Fruit fly (Drosophila melanogaster) whole organism, embryonic: ENCODE data around the gene Tim17a1.

Source experiments
- Ada2b ChIP-seq: fragments of 200-800 bp; sonication (Bioruptor generic); IDR thresholded peaks from 2 replicates; pipeline ENCODE4 v1.3.6; 2022; ENCODE audit warnings: missing biosample characterization, missing genetic modification characterization
- Atf6 ChIP-seq: fragments of 200-800 bp; sonication (Bioruptor generic); IDR thresholded peaks from 2 replicates; pipeline ENCODE4 v1.3.6; 2022; ENCODE audit warnings: missing biosample characterization, missing genetic modification characterization
- CG10209 ChIP-seq: fragments of 200-800 bp; sonication (Bioruptor generic); optimal IDR thresholded peaks from 3 replicates; lab custom pipeline; 2017; ENCODE audit warnings: missing biosample characterization, mild to moderate bottlenecking, missing genetic modification characterization, missing genetic modification reagents
- CG10654 ChIP-seq: fragments of 200-800 bp; sonication (Bioruptor generic); optimal IDR thresholded peaks from 2 replicates; lab custom pipeline; 2016; ENCODE audit warnings: missing biosample characterization, missing genetic modification characterization
- CG10959 ChIP-seq: fragments of 200-800 bp; sonication (Bioruptor generic); IDR thresholded peaks from 2 replicates; pipeline ENCODE4 v1.3.6; 2022; ENCODE audit warnings: missing biosample characterization, missing genetic modification characterization
- CG11093 ChIP-seq: fragments of 200-800 bp; sonication (Bioruptor generic); IDR thresholded peaks from 3 replicates; pipeline ENCODE4 v1.3.6; 2022; ENCODE audit warnings: missing biosample characterization, missing genetic modification characterization
- CG11723 ChIP-seq: fragments of 200-800 bp; sonication (Bioruptor generic); optimal IDR thresholded peaks from 2 replicates; lab custom pipeline; 2017; ENCODE audit warnings: missing biosample characterization, mild to moderate bottlenecking, missing genetic modification characterization
- CG12071 ChIP-seq: fragments of 200-800 bp; sonication (Bioruptor generic); optimal IDR thresholded peaks from 3 replicates; lab custom pipeline; 2018; ENCODE audit warnings: missing biosample characterization, mild to moderate bottlenecking, missing genetic modification characterization
- CG1233 ChIP-seq: fragments of 200-800 bp; sonication (Bioruptor generic); optimal IDR thresholded peaks from 4 replicates; lab custom pipeline; 2018; ENCODE audit warnings: missing biosample characterization, mild to moderate bottlenecking, missing genetic modification characterization
- CG13424 ChIP-seq: fragments of 200-800 bp; sonication (Bioruptor generic); optimal IDR thresholded peaks from 2 replicates; lab custom pipeline; 2019; ENCODE audit warnings: missing biosample characterization, mild to moderate bottlenecking, missing genetic modification characterization, moderate library complexity
- CG15269 ChIP-seq: fragments of 200-800 bp; sonication (Bioruptor generic); optimal IDR thresholded peaks from 2 replicates; lab custom pipeline; 2018; ENCODE audit warnings: missing biosample characterization, mild to moderate bottlenecking, missing genetic modification characterization, moderate library complexity
- CG1602 ChIP-seq: fragments of 200-800 bp; sonication (Bioruptor generic); optimal IDR thresholded peaks from 3 replicates; lab custom pipeline; 2016; ENCODE audit warnings: missing biosample characterization, missing genetic modification characterization
- CG16815 ChIP-seq: fragments of 200-800 bp; sonication (Bioruptor generic); optimal IDR thresholded peaks from 3 replicates; lab custom pipeline; 2017; ENCODE audit warnings: missing biosample characterization, mild to moderate bottlenecking, missing genetic modification characterization
- CG17568 ChIP-seq: fragments of 200-800 bp; sonication (Bioruptor generic); optimal IDR thresholded peaks from 2 replicates; lab custom pipeline; 2018; ENCODE audit warnings: missing biosample characterization, mild to moderate bottlenecking, missing genetic modification characterization, moderate library complexity
- CG18011 ChIP-seq: fragments of 200-800 bp; sonication (Bioruptor generic); optimal IDR thresholded peaks from 2 replicates; lab custom pipeline; 2017; ENCODE audit warnings: missing biosample characterization, missing genetic modification characterization, mild to moderate bottlenecking, moderate library complexity, missing genotype
- CG2116 ChIP-seq: fragments of 200-800 bp; sonication (Bioruptor generic); optimal IDR thresholded peaks from 3 replicates; lab custom pipeline; 2018; ENCODE audit warnings: missing biosample characterization, mild to moderate bottlenecking, missing genetic modification characterization
- CG2889 ChIP-seq: fragments of 200-800 bp; sonication (Bioruptor generic); IDR thresholded peaks from 3 replicates; pipeline ENCODE4 v1.3.6; 2022; ENCODE audit warnings: missing biosample characterization, missing genetic modification characterization
- CG31365 ChIP-seq: fragments of 200-800 bp; sonication (Bioruptor generic); optimal IDR thresholded peaks from 2 replicates; lab custom pipeline; 2018; ENCODE audit warnings: missing biosample characterization, mild to moderate bottlenecking, missing genetic modification characterization
- CG31441 ChIP-seq: fragments of 200-800 bp; sonication (Bioruptor generic); IDR thresholded peaks from 2 replicates; pipeline ENCODE4 v1.3.6; 2022; ENCODE audit warnings: missing biosample characterization, missing genetic modification characterization
- CG34422 ChIP-seq: fragments of 200-800 bp; sonication (Bioruptor generic); IDR thresholded peaks from 3 replicates; pipeline ENCODE4 v1.3.6; 2022; ENCODE audit warnings: missing biosample characterization, missing genetic modification characterization
- CG4617 ChIP-seq: fragments of 200-800 bp; sonication (Bioruptor generic); optimal IDR thresholded peaks from 3 replicates; lab custom pipeline; 2016; ENCODE audit warnings: missing biosample characterization, missing genetic modification characterization, borderline replicate concordance
- CG6791 ChIP-seq: fragments of 200-800 bp; sonication (Bioruptor generic); IDR thresholded peaks from 3 replicates; pipeline ENCODE4 v1.3.6; 2022; ENCODE audit warnings: missing biosample characterization, missing genetic modification characterization; ENCODE audit not compliant: partially characterized antibody
- CG8359 ChIP-seq: fragments of 200-800 bp; sonication (Bioruptor generic); optimal IDR thresholded peaks from 2 replicates; lab custom pipeline; 2017; ENCODE audit warnings: missing biosample characterization, mild to moderate bottlenecking, missing genetic modification characterization, borderline replicate concordance
- CG8924 ChIP-seq: fragments of 200-800 bp; optimal IDR thresholded peaks from 3 replicates; lab custom pipeline; 2019; ENCODE audit warnings: missing biosample characterization, mild to moderate bottlenecking, missing genetic modification characterization, moderate library complexity
- CG9437 ChIP-seq: fragments of 200-800 bp; sonication (Bioruptor generic); optimal IDR thresholded peaks from 2 replicates; lab custom pipeline; 2018; ENCODE audit warnings: missing biosample characterization, mild to moderate bottlenecking, missing genetic modification characterization
- CHES-1-like ChIP-seq: fragments of 200-800 bp; sonication (Bioruptor generic); optimal IDR thresholded peaks from 2 replicates; lab custom pipeline; 2016; ENCODE audit warnings: missing biosample characterization, missing genetic modification characterization
- D19A ChIP-seq: fragments of 200-800 bp; optimal IDR thresholded peaks from 3 replicates; lab custom pipeline; 2019; ENCODE audit warnings: missing biosample characterization, mild to moderate bottlenecking, missing genetic modification characterization, moderate library complexity
- Eip74EF ChIP-seq, 2 experiments: fragments of 200-800 bp in 1 of 2; fragments of >200 bp in 1 of 2; sonication (Bioruptor generic) in 1 of 2; optimal IDR thresholded peaks; 2 replicates each; lab custom pipeline; 2017 to 2019; ENCODE audit warnings: missing biosample characterization in 2 of 2, missing genetic modification characterization in 2 of 2, mild to moderate bottlenecking in 1 of 2, moderate library complexity in 1 of 2
- Elba2 ChIP-seq: fragments of 200-800 bp; sonication (Bioruptor generic); optimal IDR thresholded peaks from 3 replicates; lab custom pipeline; 2016; ENCODE audit warnings: missing biosample characterization, missing genetic modification characterization
- Ets97D ChIP-seq: fragments of 200-800 bp; sonication (Bioruptor generic); optimal IDR thresholded peaks from 3 replicates; lab custom pipeline; 2016; ENCODE audit warnings: missing biosample characterization, missing genetic modification characterization
- HLHmδ ChIP-seq: fragments of 200-800 bp; sonication (Bioruptor generic); optimal IDR thresholded peaks from 2 replicates; lab custom pipeline; 2018; ENCODE audit warnings: missing biosample characterization, mild to moderate bottlenecking, missing genetic modification characterization, moderate library complexity
- Nf-YA ChIP-seq: fragments of 200-800 bp; sonication (Bioruptor generic); IDR thresholded peaks from 2 replicates; pipeline ENCODE4 v1.3.6; 2022; ENCODE audit warnings: missing biosample characterization, missing genetic modification characterization
- Rx ChIP-seq: fragments of 200-800 bp; sonication (Bioruptor generic); IDR thresholded peaks from 2 replicates; pipeline ENCODE4 v1.3.6; 2022; ENCODE audit warnings: missing biosample characterization, missing genetic modification characterization
- Sry-δ ChIP-seq: fragments of 200-800 bp; sonication (Bioruptor generic); optimal IDR thresholded peaks from 2 replicates; lab custom pipeline; 2016; ENCODE audit warnings: missing biosample characterization, missing genetic modification characterization
- bab2 ChIP-seq: fragments of 200-800 bp; sonication (Bioruptor generic); optimal IDR thresholded peaks from 2 replicates; lab custom pipeline; 2016; ENCODE audit warnings: missing biosample characterization, missing genetic modification characterization
- bbx ChIP-seq: fragments of 200-800 bp; sonication (Bioruptor generic); IDR thresholded peaks from 2 replicates; pipeline ENCODE4 v1.3.6; 2022; ENCODE audit warnings: missing biosample characterization, missing genetic modification characterization; ENCODE audit not compliant: partially characterized antibody
- crp ChIP-seq, 2 experiments: fragments of 200-800 bp; sonication (Bioruptor generic); optimal IDR thresholded peaks; 2 replicates in 1 of 2; 3 replicates in 1 of 2; lab custom pipeline; 2017; ENCODE audit warnings: missing biosample characterization in 2 of 2, missing genetic modification characterization in 2 of 2, mild to moderate bottlenecking in 1 of 2, moderate library complexity in 1 of 2
- dmrt99B ChIP-seq: fragments of 200-800 bp; sonication (Bioruptor generic); optimal IDR thresholded peaks from 2 replicates; lab custom pipeline; 2018; ENCODE audit warnings: missing biosample characterization, mild to moderate bottlenecking, missing genetic modification characterization, moderate library complexity
- exex ChIP-seq: fragments of 200-800 bp; sonication (Bioruptor generic); optimal IDR thresholded peaks from 4 replicates; lab custom pipeline; 2018; ENCODE audit warnings: missing biosample characterization, mild to moderate bottlenecking, missing genetic modification characterization, moderate library complexity
- gcm2 ChIP-seq: fragments of 200-800 bp; sonication (Bioruptor generic); optimal IDR thresholded peaks from 2 replicates; lab custom pipeline; 2016; ENCODE audit warnings: missing biosample characterization, missing genetic modification characterization
- jing ChIP-seq: fragments of 200-800 bp; sonication (Bioruptor generic); optimal IDR thresholded peaks from 2 replicates; lab custom pipeline; 2018; ENCODE audit warnings: missing biosample characterization, mild to moderate bottlenecking, missing genetic modification characterization
- kay ChIP-seq: fragments of 200-800 bp; sonication (Bioruptor generic); optimal IDR thresholded peaks from 2 replicates; lab custom pipeline; 2016; ENCODE audit warnings: missing biosample characterization, missing genetic modification characterization
- knrl ChIP-seq: fragments of 200-800 bp; sonication (Bioruptor generic); IDR thresholded peaks from 3 replicates; pipeline ENCODE4 v1.3.6; 2022; ENCODE audit warnings: missing biosample characterization, missing genetic modification characterization; ENCODE audit not compliant: partially characterized antibody
- mld ChIP-seq: fragments of 200-800 bp; sonication (Bioruptor generic); IDR thresholded peaks from 3 replicates; pipeline ENCODE4 v1.3.6; 2022; ENCODE audit warnings: missing biosample characterization, missing genetic modification characterization; ENCODE audit not compliant: partially characterized antibody
- odd ChIP-seq: fragments of 200-800 bp; sonication (Bioruptor generic); optimal IDR thresholded peaks from 2 replicates; lab custom pipeline; 2017; ENCODE audit warnings: missing biosample characterization, mild to moderate bottlenecking, missing genetic modification characterization
- peb ChIP-seq: fragments of 200-800 bp; sonication (Bioruptor generic); IDR thresholded peaks from 2 replicates; pipeline ENCODE4 v1.3.6; 2022; ENCODE audit warnings: missing biosample characterization, missing genetic modification characterization
- pfk ChIP-seq: fragments of 200-800 bp; sonication (Bioruptor generic); optimal IDR thresholded peaks from 2 replicates; lab custom pipeline; 2018; ENCODE audit warnings: missing biosample characterization, mild to moderate bottlenecking, missing genetic modification characterization, moderate library complexity
- sob ChIP-seq: fragments of 200-800 bp; sonication (Bioruptor generic); IDR thresholded peaks from 2 replicates; pipeline ENCODE4 v1.3.6; 2022; ENCODE audit warnings: missing biosample characterization, missing genetic modification characterization
- trem ChIP-seq: fragments of 200-800 bp; optimal IDR thresholded peaks from 3 replicates; lab custom pipeline; 2019; ENCODE audit warnings: missing biosample characterization, mild to moderate bottlenecking, missing genetic modification characterization, moderate library complexity

The Tim17a1 gene

DNA sequence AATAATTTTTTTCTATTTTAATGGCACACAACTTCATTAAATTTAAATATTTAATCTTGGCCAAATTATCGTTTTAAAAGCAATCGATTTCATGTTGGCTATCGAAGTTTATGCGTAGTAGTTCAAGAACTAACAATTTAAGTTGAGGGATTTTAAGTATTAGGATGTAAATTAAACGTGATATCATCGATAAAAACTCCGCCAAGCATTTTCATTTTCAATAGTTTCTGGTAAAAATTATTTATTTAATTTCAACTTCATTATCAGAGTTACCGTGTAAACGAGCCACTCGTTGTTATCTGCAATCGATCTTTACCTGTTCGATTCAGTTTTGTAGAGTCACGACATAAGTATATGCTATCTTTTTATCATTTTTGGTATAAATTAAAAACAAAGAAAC is 38.5 kb upstream of the Tim17a1 start (continued):
- peak; percentile 86 for TF ChIP-seq CG2889 (GFP tag; lab: Robert Waterston, UW)
- TF ChIP-seq CG8359 (GFP tag; lab: Kevin White, UChicago), result peak; percentile 92
- no peak for TF ChIP-seq bbx
- TF ChIP-seq pfk (GFP tag; lab: Kevin White, UChicago), result peak; percentile 76
- peak; percentile 94 for TF ChIP-seq Rx
- TF ChIP-seq CHES-1-like (GFP tag; lab: Kevin White, UChicago), result peak; percentile 90
- TF ChIP-seq CG1233 (GFP tag; lab: Kevin White, UChicago), result peak; percentile 98
- TF ChIP-seq Elba2, result peak; percentile 81
- peak; percentile 89 for TF ChIP-seq kay (GFP tag; lab: Kevin White, UChicago)
- no peak for TF ChIP-seq CG6791 (GFP tag; lab: Robert Waterston, UW)
- TF ChIP-seq CG15269 (tag; lab: Kevin White, UChicago), result peak; percentile 98
- no peak for TF ChIP-seq HLHmδ (GFP tag; lab: Kevin White, UChicago)
- peak; percentile 96 for TF ChIP-seq CG34422
- peak; percentile 92 for TF ChIP-seq gcm2
- peak; percentile 95 for TF ChIP-seq bab2 (GFP tag; lab: Kevin White, UChicago)
- TF ChIP-seq odd (GFP tag; lab: Kevin White, UChicago), result peak; percentile 96
- TF ChIP-seq CG10654 (GFP tag; lab: Kevin White, UChicago), result peak; percentile 97
- TF ChIP-seq Eip74EF (GFP tag; optimal IDR thresholded peaks at IDR 0.05; lab: Kevin White, UChicago), result peak in 1 of 2 experiments; percentile 98
- peak; percentile 90 for TF ChIP-seq CG31365 (tag; lab: Kevin White, UChicago)
- TF ChIP-seq jing (GFP tag; lab: Kevin White, UChicago), result peak; percentile 93
- TF ChIP-seq CG2116 (GFP tag; lab: Kevin White, UChicago), result peak; percentile 91
- 0 out of 3 replicates have a peak, but pooled peaks have one; percentile 19 for TF ChIP-seq knrl
- peak; percentile 100 for TF ChIP-seq dmrt99B (tag; lab: Kevin White, UChicago)
- TF ChIP-seq Nf-YA (GFP tag; lab: Robert Waterston, UW), result peak; percentile 99
- TF ChIP-seq Ets97D, result peak; percentile 90
- TF ChIP-seq CG4617 (GFP tag; lab: Kevin White, UChicago), result peak; percentile 84
- peak; percentile 100 for TF ChIP-seq CG12071 (GFP tag; lab: Kevin White, UChicago)
- peak; percentile 99 for TF ChIP-seq CG31441 (GFP tag; lab: Robert Waterston, UW)
- peak; percentile 97 for TF ChIP-seq sob
- TF ChIP-seq peb (GFP tag; lab: Robert Waterston, UW), result peak; percentile 92
- TF ChIP-seq Ada2b (GFP tag; lab: Robert Waterston, UW), result peak; percentile 99
- peak; percentile 66 for TF ChIP-seq Sry-δ (GFP tag; lab: Kevin White, UChicago)
- peak; percentile 96 for TF ChIP-seq CG10959 (GFP tag; lab: Robert Waterston, UW)
- peak; percentile 84 for TF ChIP-seq CG18011
- TF ChIP-seq CG1602 (GFP tag; lab: Kevin White, UChicago), result peak; percentile 96
- peak; percentile 99 for TF ChIP-seq CG8924
- peak; percentile 97 for TF ChIP-seq CG17568 (GFP tag; lab: Kevin White, UChicago)
- peak in 1 of 2 experiments; percentile 67 for TF ChIP-seq crp (GFP tag; optimal IDR thresholded peaks at IDR 0.05; lab: Kevin White, UChicago)
- TF ChIP-seq CG11093, result peak; percentile 84
- TF ChIP-seq mld, result no peak
- TF ChIP-seq CG11723, result peak; percentile 94
- peak; percentile 98 for TF ChIP-seq trem (tag; lab: Kevin White, UChicago)
- TF ChIP-seq exex (tag; lab: Kevin White, UChicago), result peak; percentile 92
- TF ChIP-seq CG10209 (GFP tag; lab: Kevin White, UChicago), result peak; percentile 97
- TF ChIP-seq CG16815 (GFP tag; lab: Kevin White, UChicago), result peak; percentile 84
- TF ChIP-seq CG13424 (tag; lab: Kevin White, UChicago), result peak; percentile 99
- TF ChIP-seq D19A (tag; lab: Kevin White, UChicago), result peak; percentile 99
- TF ChIP-seq Atf6 (GFP tag; lab: Robert Waterston, UW), result peak; percentile 96
- TF ChIP-seq CG9437 (GFP tag; lab: Kevin White, UChicago), result peak; percentile 92
